Worm (Caenorhabditis elegans): ENCODE measurements around the gene nlp-16.

DNA sequence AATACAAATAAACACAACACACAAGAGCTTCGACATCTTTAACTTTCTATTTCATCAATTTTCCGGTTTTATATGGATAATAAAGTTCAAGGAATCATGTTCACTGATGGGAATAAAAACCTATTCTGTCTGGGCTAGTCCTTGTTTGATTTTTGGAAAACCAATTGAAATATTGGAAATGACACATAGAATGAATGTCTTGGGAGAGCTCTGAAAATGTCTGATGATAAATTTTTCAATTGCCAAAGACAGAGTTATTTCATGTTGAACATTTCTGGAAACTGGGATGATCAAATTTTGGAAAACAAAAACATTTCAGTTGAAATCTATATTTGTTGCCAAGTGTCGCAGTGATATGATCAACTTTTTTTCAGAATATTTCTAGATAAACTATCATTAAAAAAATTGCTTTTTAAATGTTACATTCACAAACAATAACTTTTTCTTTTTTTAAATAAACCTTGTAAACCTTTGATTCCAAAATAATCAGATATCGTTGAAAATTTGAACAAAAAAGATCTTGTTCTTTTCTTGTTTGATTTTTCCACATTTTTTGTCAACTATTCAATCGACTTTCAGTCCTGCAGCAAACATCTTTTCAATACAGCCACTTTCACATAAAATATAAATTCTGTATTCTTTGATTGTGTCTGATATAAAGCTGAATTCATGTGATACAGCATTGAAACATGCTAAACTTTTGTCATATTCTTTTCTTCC lies 22.0 kb downstream of the nlp-16 start, which contains the start of the genes F58F9.6 and F58F9.8:
- no peak for TF ChIP-seq zag-1 (tag; optimal IDR thresholded peaks at IDR 0.05)
- TF ChIP-seq peb-1 (tag; optimal IDR thresholded peaks at IDR 0.05) = no peak
- no peak for TF ChIP-seq mab-5 (tag; optimal IDR thresholded peaks at IDR 0.05)
- TF ChIP-seq skn-1 (tag; optimal IDR thresholded peaks at IDR 0.05) = no peak
- TF ChIP-seq nhr-77 (tag; optimal IDR thresholded peaks at IDR 0.05) = no peak
- TF ChIP-seq blmp-1 (tag; optimal IDR thresholded peaks at IDR 0.05; ENCODE audit: insufficient read depth) = no peak
- no peak for TF ChIP-seq fos-1 (tag; optimal IDR thresholded peaks at IDR 0.05)
- no peak for TF ChIP-seq alr-1 (tag; optimal IDR thresholded peaks at IDR 0.05)
- no peak for TF ChIP-seq unc-62 (GFP tag; optimal IDR thresholded peaks at IDR 0.05)
- no peak for TF ChIP-seq nhr-12 (tag; optimal IDR thresholded peaks at IDR 0.05)
